Worm (Caenorhabditis elegans) whole organism, L4 larva: ENCODE measurements around the gene pro-1.

ENCODE experiments used
- F37D6.2 ChIP-seq: sonication (generic microtip); optimal IDR thresholded peaks from 2 replicates; lab custom pipeline; 2016; ENCODE audit warnings: mild to moderate bottlenecking, missing genetic modification characterization, missing compliant biosample characterization
- ZK337.2 ChIP-seq: fragments of 200-800 bp; sonication (Bioruptor generic); IDR thresholded peaks from 2 replicates; pipeline ENCODE4 v1.3.6; 2022; ENCODE audit warnings: missing genetic modification reagents, missing genetic modification characterization, missing compliant biosample characterization
- aha-1 ChIP-seq: fragments of 150-350 bp; peaks from one replicate; lab custom pipeline; 2014; ENCODE audit warnings: missing biosample characterization, missing genetic modification characterization
- arid-1 ChIP-seq: fragments of 200-800 bp; sonication (Bioruptor generic); conservative IDR thresholded peaks from 2 replicates; pipeline ENCODE4 v1.3.6; 2022; ENCODE audit warnings: missing genetic modification reagents, missing genetic modification characterization, missing compliant biosample characterization
- ceh-20 ChIP-seq: fragments of 200-800 bp; sonication (Bioruptor generic); IDR thresholded peaks from 2 replicates; pipeline ENCODE4 v1.3.6; 2022; ENCODE audit warnings: missing genetic modification reagents, missing genetic modification characterization, missing compliant biosample characterization
- ceh-44 ChIP-seq: fragments of 200-800 bp; sonication (Bioruptor generic); IDR thresholded peaks from 2 replicates; pipeline ENCODE4 v1.3.6; 2022; ENCODE audit warnings: missing genetic modification reagents, missing genetic modification characterization, missing compliant biosample characterization
- ceh-62 ChIP-seq: sonication (generic microtip); optimal IDR thresholded peaks from 2 replicates; lab custom pipeline; 2017; ENCODE audit warnings: missing biosample characterization, missing genetic modification characterization
- cey-2 ChIP-seq: sonication (generic microtip); optimal IDR thresholded peaks from 3 replicates; lab custom pipeline; 2017; ENCODE audit warnings: missing genetic modification characterization, mild to moderate bottlenecking, missing compliant biosample characterization, antibody characterized with exemption, borderline replicate concordance; ENCODE audit not compliant: insufficient read depth
- daf-16 ChIP-seq, 3 experiments: sonication (generic microtip); optimal IDR thresholded peaks; 2 replicates each; lab custom pipeline; 2016 to 2017; ENCODE audit warnings: missing genetic modification characterization in 3 of 3, missing genetic modification reagents in 3 of 3, mild to moderate bottlenecking in 2 of 3, missing compliant biosample characterization in 2 of 3, missing biosample characterization in 1 of 3, moderate library complexity in 1 of 3
- daf-19 ChIP-seq: fragments of 200-800 bp; sonication (Bioruptor generic); conservative IDR thresholded peaks from 2 replicates; pipeline ENCODE4 v1.3.6; 2022; ENCODE audit warnings: missing genetic modification characterization, missing compliant biosample characterization
- daf-8 ChIP-seq: fragments of 200-800 bp; sonication (Bioruptor generic); IDR thresholded peaks from 2 replicates; pipeline ENCODE4 v1.3.6; 2022; ENCODE audit warnings: missing genetic modification characterization, missing compliant biosample characterization
- dmd-6 ChIP-seq: fragments of 200-800 bp; sonication (Bioruptor generic); IDR thresholded peaks from 2 replicates; pipeline ENCODE4 v1.3.6; 2022; ENCODE audit warnings: missing genetic modification reagents, missing genetic modification characterization, missing compliant biosample characterization
- dve-1 ChIP-seq: sonication (generic microtip); optimal IDR thresholded peaks from 2 replicates; lab custom pipeline; 2017; ENCODE audit warnings: antibody characterized with exemption, mild to moderate bottlenecking, missing genetic modification characterization, missing compliant biosample characterization; ENCODE audit not compliant: insufficient read depth
- egl-27 ChIP-seq: sonication (generic microtip); optimal IDR thresholded peaks from 3 replicates; lab custom pipeline; 2017; ENCODE audit warnings: missing biosample characterization, missing genetic modification reagents, missing genetic modification characterization
- hif-1 ChIP-seq, 2 experiments: sonication (generic microtip); optimal IDR thresholded peaks; 2 replicates each; lab custom pipeline; 2016 to 2017; ENCODE audit warnings: missing compliant biosample characterization in 2 of 2, missing genetic modification characterization in 2 of 2, missing genetic modification reagents in 2 of 2, missing genotype in 2 of 2, mild to moderate bottlenecking in 1 of 2
- hlh-11 ChIP-seq: fragments of 200-800 bp; sonication (Bioruptor generic); optimal IDR thresholded peaks from 2 replicates; lab custom pipeline; 2018; ENCODE audit warnings: mild to moderate bottlenecking, missing genetic modification characterization, missing compliant biosample characterization
- hlh-30 ChIP-seq: sonication (generic microtip); optimal IDR thresholded peaks from 2 replicates; lab custom pipeline; 2017; ENCODE audit warnings: antibody characterized with exemption, mild to moderate bottlenecking, missing genetic modification characterization, missing compliant biosample characterization; ENCODE audit not compliant: insufficient read depth
- lin-1 ChIP-seq: fragments of 200-800 bp; sonication (Bioruptor generic); IDR thresholded peaks from 2 replicates; pipeline ENCODE4 v1.3.6; 2022; ENCODE audit warnings: missing genetic modification reagents, missing genetic modification characterization, missing compliant biosample characterization
- lin-13 ChIP-seq: fragments of 150-350 bp; optimal IDR thresholded peaks from 2 replicates; lab custom pipeline; 2014; ENCODE audit warnings: missing biosample characterization, missing genetic modification reagents, missing genetic modification characterization
- madf-9 ChIP-seq: fragments of 200-800 bp; sonication (Bioruptor generic); conservative IDR thresholded peaks from 2 replicates; pipeline ENCODE4 v1.3.6; 2022; ENCODE audit warnings: missing genetic modification reagents, missing genetic modification characterization, missing compliant biosample characterization
- mdl-1 ChIP-seq, 2 experiments: fragments of 150-350 bp in 1 of 2; sonication (generic microtip) in 1 of 2; optimal IDR thresholded peaks; 2 replicates each; lab custom pipeline; 2014 to 2017; ENCODE audit warnings: missing biosample characterization in 2 of 2, missing genetic modification characterization in 2 of 2
- mes-2 ChIP-seq: sonication (generic microtip); optimal IDR thresholded peaks from 2 replicates; lab custom pipeline; 2016; ENCODE audit warnings: missing genotype, mild to moderate bottlenecking, missing genetic modification characterization, missing compliant biosample characterization; ENCODE audit not compliant: poor library complexity, severe bottlenecking
- mxl-3 ChIP-seq: fragments of 200-800 bp; sonication (Bioruptor generic); optimal IDR thresholded peaks from 2 replicates; lab custom pipeline; 2018; ENCODE audit warnings: mild to moderate bottlenecking, missing genetic modification characterization, missing compliant biosample characterization
- nhr-10 ChIP-seq: fragments of 150-350 bp; optimal IDR thresholded peaks from 2 replicates; lab custom pipeline; 2014; ENCODE audit warnings: missing biosample characterization, missing genetic modification characterization
- nhr-11 ChIP-seq: fragments of 150-350 bp; optimal IDR thresholded peaks from 2 replicates; lab custom pipeline; 2014; ENCODE audit warnings: missing biosample characterization, missing genetic modification characterization
- nhr-28 ChIP-seq: fragments of 150-350 bp; optimal IDR thresholded peaks from 2 replicates; lab custom pipeline; 2014; ENCODE audit warnings: missing biosample characterization, missing genetic modification characterization
- nhr-41 ChIP-seq: fragments of 200-800 bp; sonication (Bioruptor generic); IDR thresholded peaks from 2 replicates; pipeline ENCODE4 v1.3.6; 2022; ENCODE audit warnings: missing genetic modification reagents, missing genetic modification characterization, missing compliant biosample characterization
- pha-4 ChIP-seq, 2 experiments: fragments of 150-350 bp in 1 of 2; fragments of 200-800 bp in 1 of 2; sonication (Bioruptor generic) in 1 of 2; IDR thresholded peaks in 1 of 2; optimal IDR thresholded peaks in 1 of 2; 2 replicates each; pipeline versions ENCODE4 v1.3.6 to Lab custom; 2014 to 2022; ENCODE audit warnings: missing genetic modification characterization in 2 of 2, missing genetic modification reagents in 2 of 2, missing biosample characterization in 1 of 2, missing compliant biosample characterization in 1 of 2
- sdz-12 ChIP-seq: fragments of 200-800 bp; sonication (Bioruptor generic); optimal IDR thresholded peaks from 2 replicates; lab custom pipeline; 2018; ENCODE audit warnings: mild to moderate bottlenecking, missing genetic modification characterization, missing compliant biosample characterization
- spr-3 ChIP-seq: fragments of 200-800 bp; sonication (Bioruptor generic); optimal IDR thresholded peaks from 2 replicates; lab custom pipeline; 2018; ENCODE audit warnings: mild to moderate bottlenecking, missing genetic modification characterization, missing compliant biosample characterization
- tag-97 ChIP-seq: fragments of 200-800 bp; sonication (Bioruptor generic); IDR thresholded peaks from 2 replicates; pipeline ENCODE4 v1.3.6; 2022; ENCODE audit warnings: missing genetic modification characterization, missing compliant biosample characterization
- tra-1 ChIP-seq: fragments of 200-800 bp; sonication (Bioruptor generic); IDR thresholded peaks from 2 replicates; pipeline ENCODE4 v1.3.6; 2022; ENCODE audit warnings: missing genetic modification reagents, missing genetic modification characterization, missing compliant biosample characterization
- unc-39 ChIP-seq: sonication (generic microtip); optimal IDR thresholded peaks from 2 replicates; lab custom pipeline; 2017; ENCODE audit warnings: missing biosample characterization, missing genetic modification characterization
- zfp-2 ChIP-seq: sonication (generic microtip); optimal IDR thresholded peaks from 2 replicates; lab custom pipeline; 2016; ENCODE audit warnings: mild to moderate bottlenecking, missing genetic modification characterization, missing compliant biosample characterization
- zip-2 ChIP-seq: fragments of 150-350 bp; optimal IDR thresholded peaks from 2 replicates; lab custom pipeline; 2014; ENCODE audit warnings: missing biosample characterization, missing genetic modification characterization

The pro-1 gene

DNA sequence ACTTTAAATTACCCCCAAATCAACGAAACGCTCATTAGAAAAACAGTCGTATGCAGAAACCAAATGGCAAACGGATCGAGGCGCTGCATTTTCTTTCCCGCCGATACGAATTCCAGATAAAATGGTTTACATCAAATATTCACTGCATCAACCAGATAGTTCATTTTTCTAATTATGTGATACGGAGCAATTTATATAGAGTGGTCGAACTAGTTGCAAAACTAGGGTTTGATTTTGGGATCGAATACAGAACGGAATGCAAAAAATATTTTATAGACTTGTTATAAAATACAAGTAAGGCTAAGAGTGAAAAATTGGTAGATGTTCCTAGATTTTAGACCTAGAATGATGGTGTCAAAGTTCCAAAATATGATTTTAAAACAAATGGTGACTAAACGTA lies 21.9 kb downstream of the pro-1 start:
- no peak for TF ChIP-seq hif-1 (tag; optimal IDR thresholded peaks at IDR 0.05; lab: Kevin White, UChicago)
- TF ChIP-seq mes-2 (tag; lab: Kevin White, UChicago): no peak
- peak; percentile 80 for TF ChIP-seq aha-1 (tag; lab: Kevin White, UChicago)
- no peak for TF ChIP-seq unc-39

- 0 out of 2 replicates have a peak, but pooled peaks have one; percentile 8 for TF ChIP-seq dmd-6 (GFP tag; lab: Robert Waterston, UW)
- no peak for TF ChIP-seq nhr-11
- TF ChIP-seq, all 104 proteins: peak for 1
These were observed 22.8 kb downstream of the pro-1 start, which contains the start of gene F59B10.4 for ce11 chrII:10519017-10519416. Gene F59B10.4, minus strand, starts transcription at chrII:10519117.

ce11 chrII:10516375-10516774 lies 25.4 kb downstream of the pro-1 start:
- TF ChIP-seq hif-1 (tag; optimal IDR thresholded peaks at IDR 0.05; lab: Kevin White, UChicago) (no peak), spr-3 (GFP tag; lab: Kevin White, UChicago) (no peak), daf-19 (GFP tag; lab: Robert Waterston, UW) (no peak), hlh-11 (tag; lab: Kevin White, UChicago) (peak; percentile 20), cey-2 (tag; lab: Kevin White, UChicago) (no peak), lin-1 (no peak), daf-8 (no peak), hlh-30 (tag; lab: Kevin White, UChicago) (peak; percentile 31), ceh-20 (GFP tag; lab: Robert Waterston, UW) (no peak), pha-4 (GFP tag; IDR thresholded peaks at IDR 0.05; lab: Robert Waterston, UW) (no peak), pha-4 (tag; optimal IDR thresholded peaks at IDR 0.05; lab: Kevin White, UChicago) (no peak), mxl-3 (GFP tag; lab: Kevin White, UChicago) (peak; percentile 27), F37D6.2 (tag; lab: Kevin White, UChicago) (no peak), unc-39 (no peak), ZK337.2 (GFP tag; lab: Robert Waterston, UW) (no peak), sdz-12 (GFP tag; lab: Kevin White, UChicago) (no peak), arid-1 (GFP tag; lab: Robert Waterston, UW) (no peak), egl-27 (no peak), ceh-62 (tag; lab: Kevin White, UChicago) (no peak), nhr-11 (peak; percentile 4), mdl-1 (tag; optimal IDR thresholded peaks at IDR 0.05; lab: Kevin White, UChicago) (peak in 1 of 2 experiments; percentile 28), zfp-2 (tag; lab: Kevin White, UChicago) (no peak), nhr-10 (tag; lab: Kevin White, UChicago) (no peak), nhr-41 (GFP tag; lab: Robert Waterston, UW) (no peak), daf-16 (GFP tag; optimal IDR thresholded peaks at IDR 0.05; lab: Kevin White, UChicago) (no peak), daf-16 (tag; optimal IDR thresholded peaks at IDR 0.05; lab: Kevin White, UChicago) (no peak), tra-1 (GFP tag; lab: Robert Waterston, UW) (peak; percentile 38; the same call in 1 of the 2 replicates), ceh-44 (GFP tag; lab: Robert Waterston, UW) (no peak), zip-2 (tag; lab: Kevin White, UChicago) (no peak), lin-13 (GFP tag; lab: Kevin White, UChicago) (no peak), dve-1 (tag; lab: Kevin White, UChicago) (peak; percentile 6), madf-9 (no peak), nhr-28 (tag; lab: Kevin White, UChicago) (peak; percentile 40)

DNA sequence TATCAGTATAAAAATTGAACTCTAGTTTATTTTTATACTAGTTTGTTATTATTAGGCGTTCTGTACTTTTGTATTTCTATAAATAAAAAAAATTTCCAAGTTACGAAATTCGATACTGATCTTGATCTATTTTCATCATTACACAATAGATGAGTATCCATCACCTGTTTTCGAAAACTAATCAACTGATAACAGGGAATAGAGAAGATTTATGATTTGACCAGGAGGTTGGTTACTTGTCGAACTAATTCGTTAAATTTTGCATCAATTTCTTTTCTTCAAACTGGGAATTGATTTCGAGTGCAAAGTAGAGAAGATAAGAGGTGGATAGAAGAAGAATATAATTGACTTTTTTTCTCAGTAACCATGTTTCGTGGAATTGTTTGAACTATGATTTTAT lies 26.4 kb downstream of the pro-1 start:
- TF ChIP-seq aha-1 (tag; lab: Kevin White, UChicago): peak; percentile 91
- peak; percentile 38 for TF ChIP-seq hlh-30 (tag; lab: Kevin White, UChicago)
- TF ChIP-seq dmd-6 (GFP tag; lab: Robert Waterston, UW): peak; percentile 15; the same call in 1 of the 2 replicates
- TF ChIP-seq nhr-28 (tag; lab: Kevin White, UChicago): peak; percentile 50
- TF ChIP-seq tag-97 (GFP tag; lab: Robert Waterston, UW): no peak
